Fruit fly (Drosophila melanogaster): ENCODE results near the gene CG7329.

CG7329 gene

DNA sequence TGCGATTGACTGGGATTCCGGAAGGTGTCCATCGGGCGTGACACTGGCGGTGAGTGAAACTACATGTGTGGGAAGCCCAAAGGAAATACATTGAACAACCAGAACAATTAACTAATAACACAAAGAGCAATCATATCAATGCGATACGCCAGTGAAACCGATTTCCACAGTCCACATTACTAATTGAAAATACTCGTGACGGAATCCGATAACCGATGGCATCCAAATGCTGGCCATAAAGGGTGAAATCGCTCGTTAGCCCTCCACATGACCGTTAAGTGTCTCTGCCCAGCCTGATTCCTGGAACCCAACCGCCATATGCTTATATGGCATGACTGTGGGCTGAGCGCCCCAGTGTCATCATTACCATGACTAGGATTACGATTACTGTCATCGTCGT is at the start of gene CG7329:
CG7329 (minus strand) TSS at position 101 of the 400 bp plus-strand sequence.
- TF ChIP-seq noc (tag; optimal IDR thresholded peaks at IDR 0.05) = no peak

- no peak for TF ChIP-seq noc (tag; optimal IDR thresholded peaks at IDR 0.05)
Measured at dm6 chr2L:10687794-10688185, 49.5 kb upstream of the CG7329 start.

- TF ChIP-seq noc (tag; optimal IDR thresholded peaks at IDR 0.05) = no peak
Measured at dm6 chr2L:10687009-10687793, 48.9 kb upstream of the CG7329 start, which contains the start of gene CG7296. TSS of gene CG7296 (minus strand) at chr2L:10687066.

dm6 chr2L:10685666-10686065 is 47.4 kb upstream of the CG7329 start:
- no peak for TF ChIP-seq noc (tag; optimal IDR thresholded peaks at IDR 0.05)

- TF ChIP-seq noc (tag; optimal IDR thresholded peaks at IDR 0.05) = no peak
Measured at dm6 chr2L:10684309-10684708, 46.0 kb upstream of the CG7329 start, which contains the start of gene CG7299. TSS of gene CG7299 (minus strand) at chr2L:10684409.

dm6 chr2L:10682912-10683311 is 44.6 kb upstream of the CG7329 start:
- peak; percentile 58 for TF ChIP-seq noc (tag; optimal IDR thresholded peaks at IDR 0.05)

- no peak for TF ChIP-seq noc (tag; optimal IDR thresholded peaks at IDR 0.05)
Measured at dm6 chr2L:10682197-10682596, 43.9 kb upstream of the CG7329 start.

DNA sequence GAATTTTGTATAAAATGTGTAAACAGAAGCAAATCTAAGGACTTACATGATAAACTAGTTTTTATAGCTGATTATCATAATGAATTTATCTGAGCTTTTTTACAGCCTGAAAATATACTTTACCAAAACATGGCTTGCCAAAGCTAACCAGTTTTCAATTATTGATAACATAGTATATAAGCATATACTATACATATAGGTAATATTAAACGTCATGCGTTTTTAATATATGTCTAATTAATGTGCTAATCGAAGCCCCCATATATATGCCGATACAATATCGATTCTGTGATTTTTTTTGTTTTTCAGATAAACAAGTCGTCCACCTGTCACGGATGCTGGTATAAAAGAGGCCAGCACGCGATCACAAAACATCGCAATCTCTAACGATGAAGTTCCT is 43.3 kb upstream of the CG7329 start, which contains the start of gene CG17107:
CG17107 (plus strand) TSS at position 301 of the 400 bp plus-strand sequence.
- no peak for TF ChIP-seq noc (tag; optimal IDR thresholded peaks at IDR 0.05)

DNA sequence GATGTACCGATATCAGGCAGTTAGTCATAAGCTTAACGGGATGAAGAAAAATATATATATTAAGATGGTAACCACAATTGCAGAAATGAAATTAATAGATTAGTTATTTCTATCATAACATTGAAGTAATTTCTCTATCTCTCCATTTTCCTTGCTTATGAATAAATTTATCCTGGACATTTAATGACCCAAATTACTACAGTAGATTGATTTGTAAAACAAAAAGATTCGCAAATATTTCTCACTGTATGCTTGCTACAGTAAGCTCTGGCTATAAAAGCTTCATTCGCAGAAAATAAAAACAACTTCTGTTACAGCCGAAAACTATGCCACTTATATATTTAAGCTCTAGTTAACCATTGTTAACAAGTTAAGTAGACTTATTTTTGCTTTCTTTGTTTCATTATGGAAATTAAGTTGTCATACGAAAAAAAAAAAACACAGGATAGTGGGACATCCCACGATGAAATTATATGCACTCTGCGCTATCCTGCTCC is 42.4 kb upstream of the CG7329 start, which contains the start of gene CG17105:
CG17105 (plus strand) TSS at position 447 of the 497 bp plus-strand sequence.
- no peak for TF ChIP-seq noc (tag; optimal IDR thresholded peaks at IDR 0.05)

dm6 chr2L:10679568-10679967 is 41.3 kb upstream of the CG7329 start:
- TF ChIP-seq noc (tag; optimal IDR thresholded peaks at IDR 0.05) = peak; percentile 10

- TF ChIP-seq noc (tag; optimal IDR thresholded peaks at IDR 0.05) = no peak
Measured at dm6 chr2L:10677715-10678088, 39.4 kb upstream of the CG7329 start.

- peak; percentile 38 for TF ChIP-seq noc (tag; optimal IDR thresholded peaks at IDR 0.05)
Measured at dm6 chr2L:10676933-10677714, 38.9 kb upstream of the CG7329 start, which contains the start of gene CG17104. TSS of gene CG17104 (plus strand) at chr2L:10677198.

DNA sequence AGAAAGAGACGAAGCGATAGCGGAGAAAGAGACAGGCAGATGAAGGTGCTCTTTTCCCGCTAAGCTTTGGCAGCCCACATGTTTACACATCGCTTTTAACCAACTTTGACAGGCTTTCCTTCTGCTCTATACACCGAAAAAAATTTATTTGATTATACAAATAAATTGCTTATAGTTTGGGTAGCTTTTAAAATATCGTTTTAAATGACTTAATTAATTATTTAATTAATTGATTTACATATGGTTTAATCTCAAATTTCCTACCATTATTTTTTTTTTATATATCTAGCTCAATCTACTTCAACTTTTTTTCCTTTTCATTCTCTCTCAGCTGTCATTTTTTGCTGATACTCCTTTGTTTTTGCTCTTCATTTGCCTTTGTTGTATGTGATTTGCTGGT is 34.7 kb upstream of the CG7329 start:
- no peak for TF ChIP-seq noc (tag; optimal IDR thresholded peaks at IDR 0.05)

- no peak for TF ChIP-seq noc (tag; optimal IDR thresholded peaks at IDR 0.05)
Measured at dm6 chr2L:10671530-10671929, 33.3 kb upstream of the CG7329 start.

dm6 chr2L:10665603-10666002 is 27.3 kb upstream of the CG7329 start:
- peak; percentile 57 for TF ChIP-seq noc (tag; optimal IDR thresholded peaks at IDR 0.05)

- peak; percentile 17 for TF ChIP-seq noc (tag; optimal IDR thresholded peaks at IDR 0.05)
Measured at dm6 chr2L:10661490-10662240, 23.4 kb upstream of the CG7329 start, which contains the start of gene CG31871. TSS of gene CG31871 (plus strand) at chr2L:10662081.

Measured in whole organism, larva.